Fruit fly (Drosophila melanogaster): ENCODE measurements around the gene lectin-24Db.

lectin-24Db gene

DNA sequence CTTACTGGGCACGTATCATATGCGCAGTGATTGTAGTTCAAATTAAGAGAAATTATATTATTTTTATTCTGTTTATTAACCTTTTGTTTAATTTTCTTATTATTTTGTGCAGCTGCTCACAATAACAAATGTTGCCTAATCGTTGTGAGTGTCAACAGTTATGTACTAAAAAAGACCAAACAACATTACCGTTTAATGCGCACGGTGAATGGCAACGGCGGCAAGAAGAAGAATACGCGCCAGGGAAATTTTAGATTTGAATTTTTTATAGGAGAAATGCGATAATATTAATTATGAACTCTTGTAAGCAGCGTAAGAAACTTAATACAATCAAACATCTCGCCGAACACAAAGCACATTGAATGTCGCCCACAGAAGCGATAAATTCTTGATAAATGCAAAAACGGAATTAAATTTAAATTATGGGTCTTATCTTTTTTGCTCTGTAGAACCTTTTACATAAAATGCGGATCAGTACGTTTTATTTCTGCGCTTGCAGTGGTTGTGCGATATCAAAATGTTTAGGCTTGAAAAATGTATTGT lies at the start of gene lectin-24Db, which contains the start of gene Tbcc:
lectin-24Db (plus strand) TSS at position 493 of the 543 bp plus-strand sequence.
Tbcc (minus strand) TSS at position 163 of the 543 bp plus-strand sequence.
- no peak for TF ChIP-seq noc (tag; optimal IDR thresholded peaks at IDR 0.05)

DNA sequence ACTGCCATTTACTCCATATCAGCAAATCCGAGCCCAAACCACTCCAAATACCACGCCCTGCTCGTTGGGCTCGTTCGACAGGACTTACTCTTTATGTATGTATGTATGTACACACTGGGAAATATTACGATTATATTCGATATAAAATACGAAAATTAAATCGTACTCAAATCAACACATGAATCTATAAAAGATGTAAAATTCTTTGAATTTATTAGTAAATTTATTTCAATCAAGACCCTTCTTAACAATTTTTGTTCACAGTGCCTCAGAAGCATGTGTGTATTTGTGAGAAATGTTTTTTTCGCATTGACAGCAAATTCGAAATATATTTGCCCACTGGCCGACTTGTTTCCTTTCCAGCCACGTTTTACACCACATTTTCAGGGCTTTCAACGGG lies 41.6 kb upstream of the lectin-24Db start:
- no peak for TF ChIP-seq noc (tag; optimal IDR thresholded peaks at IDR 0.05)

DNA sequence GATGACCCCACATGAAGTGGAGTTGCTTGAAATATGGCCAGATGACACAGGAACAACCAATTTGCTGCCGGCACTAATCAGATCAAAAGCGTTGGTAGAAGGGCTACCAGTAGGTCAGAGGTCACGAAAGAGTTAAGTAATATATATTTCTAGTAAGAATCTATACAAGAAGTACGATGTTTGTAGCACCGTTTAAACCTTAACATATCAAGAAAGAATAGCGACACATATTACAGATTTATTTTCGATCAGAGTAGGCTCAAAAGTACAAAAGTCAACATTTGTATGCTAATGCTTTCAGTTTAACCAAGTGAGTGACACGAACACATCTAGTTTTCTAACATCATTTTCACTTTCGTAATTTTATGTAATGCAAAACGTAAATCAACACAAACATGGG lies 38.9 kb upstream of the lectin-24Db start, which contains the start of gene CG2955:
CG2955 (plus strand) TSS at position 301 of the 400 bp plus-strand sequence.
- no peak for TF ChIP-seq noc (tag; optimal IDR thresholded peaks at IDR 0.05)

DNA sequence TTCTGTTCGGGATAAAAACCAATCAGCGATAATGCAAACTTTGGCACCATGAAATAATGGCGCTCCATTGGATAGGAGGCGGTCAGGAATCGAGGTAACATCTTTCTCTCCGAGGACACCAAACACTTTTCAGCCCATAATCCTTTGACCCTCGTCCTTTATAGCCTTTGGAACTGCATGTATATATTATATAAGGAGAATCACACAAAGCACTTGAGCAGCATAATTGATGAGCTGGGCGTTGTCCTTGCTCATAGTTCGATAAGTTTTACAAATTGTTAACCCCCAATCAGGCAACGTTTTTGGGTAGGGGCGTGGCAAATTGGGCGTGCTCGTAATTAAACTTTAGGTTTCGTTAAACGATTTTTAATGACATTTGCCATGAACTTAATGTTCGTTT lies 21.9 kb upstream of the lectin-24Db start, which contains the start of gene Or24a:
Or24a (minus strand) TSS at position 101 of the 400 bp plus-strand sequence.
- no peak for TF ChIP-seq noc (tag; optimal IDR thresholded peaks at IDR 0.05)

DNA sequence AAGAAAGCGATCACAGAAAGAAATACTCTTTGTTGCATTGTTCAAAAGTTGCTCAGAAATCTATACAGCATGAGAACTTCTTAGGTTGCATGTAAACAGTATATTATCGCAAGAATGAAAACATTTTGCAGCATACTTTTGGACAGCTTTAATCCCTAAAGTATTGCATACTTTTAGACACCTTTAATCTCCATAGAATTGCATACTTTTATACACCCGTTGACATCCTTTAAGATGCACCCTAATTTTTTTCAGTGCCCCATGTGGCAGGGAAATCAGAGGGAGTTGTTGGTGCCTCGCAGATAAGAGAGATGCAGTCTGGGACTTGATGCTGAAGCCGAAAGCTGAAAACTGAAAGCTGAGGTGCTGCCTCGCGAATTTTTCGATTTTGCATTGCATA lies 8.5 kb upstream of the lectin-24Db start:
- no peak for TF ChIP-seq noc (tag; optimal IDR thresholded peaks at IDR 0.05)

DNA sequence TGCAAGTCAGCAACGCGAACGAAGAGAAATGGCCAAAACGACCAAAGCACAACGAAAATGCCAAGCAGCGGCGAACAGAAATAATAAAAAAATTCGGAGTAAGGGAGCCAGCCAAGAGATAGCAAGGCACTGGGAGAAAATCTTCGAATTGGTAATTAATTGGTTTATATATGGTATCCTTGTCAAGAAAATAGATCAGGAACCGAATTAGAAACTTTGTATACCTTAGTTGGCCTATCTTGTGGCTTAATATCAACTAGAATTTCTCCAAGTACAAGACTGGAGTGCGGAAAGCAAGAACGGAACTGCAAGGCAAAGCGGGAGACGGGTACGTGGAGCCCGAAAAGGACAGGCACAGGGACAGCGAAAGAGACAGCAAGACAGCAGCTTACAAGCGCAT lies 8.0 kb upstream of the lectin-24Db start:
- TF ChIP-seq noc (tag; optimal IDR thresholded peaks at IDR 0.05), result no peak

DNA sequence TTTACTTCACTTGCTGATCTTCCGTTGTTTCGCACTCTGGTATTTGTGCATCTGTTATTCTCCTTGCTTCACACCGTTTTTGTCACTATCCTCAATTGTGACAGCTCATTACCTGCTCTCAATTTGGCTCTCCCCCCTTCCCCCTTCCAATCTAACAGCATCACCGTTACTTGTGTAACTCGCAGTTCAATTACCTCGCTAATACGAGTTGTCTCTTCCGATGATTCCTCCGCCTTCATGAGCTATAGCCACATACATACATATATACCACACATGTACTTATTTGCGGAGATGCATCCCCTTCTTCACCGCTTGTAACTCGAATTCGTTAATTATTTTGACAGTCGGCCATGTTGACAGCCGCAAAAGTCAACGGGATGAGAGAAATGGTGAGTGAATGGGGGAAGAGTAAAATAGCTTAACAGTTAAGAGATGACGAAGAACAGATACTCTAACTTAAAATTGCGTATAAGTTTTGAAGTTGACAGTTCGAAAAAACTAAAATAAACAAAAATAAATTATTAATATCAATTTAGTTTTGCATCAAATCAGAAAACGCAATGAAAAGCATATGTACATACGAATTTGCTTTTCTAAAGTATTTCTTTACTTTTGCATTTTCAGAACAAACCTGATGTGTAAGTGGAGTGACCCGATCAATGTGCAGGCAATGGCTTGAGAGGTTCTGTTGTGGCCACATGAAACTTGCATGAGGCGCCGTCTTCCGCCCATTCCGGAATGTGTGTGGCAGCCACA lies 2.5 kb upstream of the lectin-24Db start:
- no peak for TF ChIP-seq noc (tag; optimal IDR thresholded peaks at IDR 0.05)

DNA sequence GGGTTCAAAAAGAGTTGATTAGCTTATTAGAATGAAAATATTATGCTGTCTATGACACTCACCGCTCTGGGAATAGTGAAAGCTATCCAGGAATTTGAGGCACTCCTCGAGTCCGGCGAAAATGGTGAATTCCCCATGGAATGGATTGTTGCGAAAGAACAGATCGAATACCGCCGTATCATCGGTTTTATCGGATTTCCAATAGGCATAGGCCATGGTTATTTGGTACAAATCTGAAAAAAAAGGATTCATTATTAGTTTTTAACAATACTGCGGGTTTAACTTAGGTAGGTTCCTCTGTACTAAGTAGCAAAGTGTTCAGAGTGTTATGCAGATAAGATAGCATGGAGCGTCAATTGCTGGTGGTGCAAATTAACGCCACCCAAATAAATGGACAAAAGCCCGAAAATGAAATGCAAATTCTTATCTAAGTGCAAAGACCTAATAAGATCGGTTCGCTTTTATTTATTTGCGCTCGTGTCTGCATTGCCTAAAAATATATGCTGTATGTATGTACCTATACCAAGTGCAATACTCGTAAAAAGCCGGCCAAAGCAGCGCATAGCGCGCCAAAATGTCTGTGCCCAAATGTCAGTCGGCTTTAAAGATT lies 7.9 kb downstream of the lectin-24Db start:
- TF ChIP-seq noc (tag; optimal IDR thresholded peaks at IDR 0.05), result peak; percentile 70

DNA sequence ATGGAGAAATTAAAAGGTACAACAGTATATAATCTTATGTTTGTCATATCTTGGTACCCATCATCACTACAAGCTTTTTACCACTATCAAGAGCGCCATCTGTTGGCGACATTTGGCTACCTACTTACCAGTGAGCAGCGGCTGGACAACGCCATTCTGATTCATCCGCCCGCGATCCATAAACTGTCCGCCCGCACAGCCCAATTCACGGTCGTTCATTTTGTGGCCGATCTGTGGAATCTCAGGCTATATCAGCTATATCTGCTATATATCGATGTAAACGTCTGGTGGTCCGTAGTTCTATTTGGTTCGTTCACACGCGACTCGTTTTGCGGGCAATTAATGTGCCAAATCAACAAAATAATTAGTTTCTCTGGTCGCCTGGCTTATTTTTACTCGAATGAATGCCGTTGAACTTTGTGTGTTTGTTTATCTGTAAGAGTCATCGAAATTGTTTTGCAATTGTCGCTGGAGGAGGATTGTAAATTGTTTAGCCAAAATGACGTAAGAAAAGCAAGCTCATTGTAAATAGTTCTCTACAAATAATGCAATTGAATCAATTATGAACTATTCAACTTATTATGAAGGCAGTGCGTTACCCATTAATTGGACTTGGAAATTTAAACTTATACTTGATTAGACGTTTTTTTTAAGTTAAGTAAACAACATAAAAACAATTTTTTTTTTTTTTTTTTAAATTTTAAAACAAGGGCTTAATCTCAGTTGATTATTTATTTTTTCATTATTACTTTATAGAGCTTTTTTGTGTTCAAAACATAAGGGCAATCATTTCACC lies 8.6 kb downstream of the lectin-24Db start:
- TF ChIP-seq noc (tag; optimal IDR thresholded peaks at IDR 0.05), result no peak

DNA sequence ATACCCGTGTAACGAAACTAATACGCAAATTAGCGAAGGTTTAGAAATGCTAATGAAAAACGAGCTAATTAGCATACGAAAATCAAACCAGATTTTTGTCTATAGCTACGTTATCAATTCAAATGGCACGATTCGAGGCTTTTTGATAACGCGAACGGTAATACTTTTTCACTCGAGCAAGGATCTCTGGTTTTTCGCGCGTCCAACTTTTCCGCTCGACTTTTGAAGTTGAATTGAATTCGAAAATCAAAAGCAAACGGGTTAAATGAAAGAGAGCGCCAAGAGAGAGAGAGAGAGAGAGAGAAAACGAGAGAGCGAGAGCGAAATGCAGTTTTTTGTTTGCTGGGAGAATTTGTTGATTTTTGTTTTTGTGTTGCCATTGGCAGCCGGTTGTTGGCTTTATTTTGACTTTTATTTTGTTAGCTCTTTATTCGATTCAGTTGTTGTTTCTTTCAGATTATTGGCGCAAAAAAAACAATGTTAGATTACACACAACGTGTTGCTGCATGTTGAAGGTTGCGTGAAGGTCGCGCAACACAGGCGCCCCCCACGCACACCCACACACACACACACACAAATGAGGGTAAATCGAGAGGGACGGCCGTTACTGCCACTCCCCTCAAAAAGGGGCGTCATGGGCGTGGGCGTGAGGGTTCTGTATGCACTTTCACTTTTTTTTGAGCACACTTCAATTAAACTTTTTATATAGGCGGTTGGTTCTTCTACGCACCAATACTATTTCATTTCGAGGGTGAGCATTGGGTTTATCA lies 9.4 kb downstream of the lectin-24Db start:
- TF ChIP-seq noc (tag; optimal IDR thresholded peaks at IDR 0.05), result no peak

DNA sequence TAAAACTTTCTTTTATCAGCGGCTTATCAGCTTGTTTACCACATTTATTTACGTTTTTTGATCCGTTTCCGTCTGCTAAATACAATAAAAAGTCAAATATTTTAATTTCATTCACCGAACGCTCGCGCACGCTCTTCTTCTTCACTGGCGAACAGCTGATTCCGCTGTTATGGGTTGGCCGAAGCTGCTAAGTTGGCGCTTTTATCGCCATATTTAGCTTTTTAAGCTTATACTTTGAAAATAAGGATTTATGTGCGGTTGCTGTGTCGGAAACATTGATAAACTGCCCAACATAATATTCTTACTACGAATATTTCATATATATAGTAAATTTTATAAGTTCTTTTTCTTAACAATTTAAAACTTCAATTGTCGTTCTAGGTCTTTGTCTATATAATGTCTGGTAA lies 10.0 kb downstream of the lectin-24Db start, which contains the start of gene Naprt:
Naprt (minus strand) TSS at position 159 of the 407 bp plus-strand sequence.
- TF ChIP-seq noc (tag; optimal IDR thresholded peaks at IDR 0.05), result no peak

DNA sequence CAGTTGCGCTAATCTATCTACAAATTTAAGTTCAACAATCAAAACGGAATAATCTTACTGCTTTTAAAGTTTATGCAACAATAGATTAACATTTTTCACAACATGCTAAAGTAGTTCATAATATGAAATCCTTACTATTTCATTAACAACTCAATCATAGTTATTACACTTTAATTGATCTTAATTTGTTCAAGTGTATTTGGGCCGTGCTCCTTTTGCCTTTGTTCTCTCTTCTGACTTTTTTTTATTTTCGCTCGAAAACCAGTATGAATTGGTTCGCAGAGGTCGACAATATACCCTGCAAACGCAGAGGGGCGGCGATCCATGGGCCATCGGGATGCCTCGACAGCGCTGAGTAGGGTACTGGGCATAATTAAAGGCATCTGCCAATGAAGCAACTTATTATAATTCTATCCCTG lies 23.4 kb downstream of the lectin-24Db start:
- no peak for TF ChIP-seq noc (tag; optimal IDR thresholded peaks at IDR 0.05)

DNA sequence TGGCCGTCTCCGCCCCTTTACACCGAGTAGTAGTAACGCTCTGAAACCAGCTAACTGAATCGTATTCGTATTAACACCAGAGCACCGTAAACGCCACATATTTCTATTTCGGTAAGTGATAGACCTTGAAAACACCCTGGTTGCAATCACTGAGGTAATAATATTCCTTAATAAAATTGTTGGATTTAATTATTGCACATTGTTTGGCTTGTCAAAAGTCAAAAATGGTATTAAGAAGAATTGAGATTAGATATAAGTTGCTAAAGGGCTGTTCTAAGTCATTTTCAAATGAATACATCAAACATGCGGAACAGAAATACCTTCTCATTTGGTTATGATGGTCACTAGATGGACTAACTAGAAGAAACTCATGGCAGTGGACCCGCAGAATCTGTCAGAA lies 30.9 kb downstream of the lectin-24Db start:
- peak; percentile 65 for TF ChIP-seq noc (tag; optimal IDR thresholded peaks at IDR 0.05)

DNA sequence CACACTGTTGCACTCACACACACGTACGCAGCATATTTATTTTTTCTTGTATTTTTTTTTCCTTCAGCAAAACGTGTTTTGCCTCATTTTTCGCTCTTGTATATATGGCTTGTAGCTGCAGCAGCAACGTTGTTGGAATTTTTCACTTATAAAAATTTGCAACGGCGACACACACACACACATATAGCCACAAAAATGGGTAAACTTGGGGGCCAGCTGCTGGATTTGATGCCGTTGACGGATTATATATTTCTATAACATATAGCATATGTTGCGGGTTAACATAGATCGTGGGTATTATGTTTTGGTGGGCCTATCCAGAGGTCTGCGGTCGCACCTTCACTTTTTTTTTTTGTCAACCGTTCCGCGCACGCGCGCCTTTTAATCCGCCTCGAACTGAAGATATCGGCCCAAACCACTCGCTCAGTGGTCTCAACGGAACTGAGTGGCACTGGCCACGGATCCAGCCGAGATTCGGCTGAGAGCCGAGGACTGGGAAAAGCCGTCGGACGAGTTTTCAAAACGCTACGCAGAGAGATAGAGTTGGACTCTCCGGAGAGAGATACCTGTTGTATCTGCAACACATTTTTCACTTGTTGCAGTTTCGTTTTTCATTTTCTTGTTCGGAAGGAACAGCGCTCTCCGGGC lies 33.6 kb downstream of the lectin-24Db start, which contains the start of gene ft:
ft (minus strand) TSS at position 443 of the 648 bp plus-strand sequence.
- no peak for TF ChIP-seq noc (tag; optimal IDR thresholded peaks at IDR 0.05)

Measured in whole organism, larva.